Worm (Caenorhabditis elegans) whole organism, L2 larva: ENCODE data around the gene dop-1.

Experiments used
- R02D3.7 ChIP-seq: fragments of 150-350 bp; optimal IDR thresholded peaks from 2 replicates; lab custom pipeline; 2014; ENCODE audit warnings: missing biosample characterization, missing genetic modification characterization
- aly-2 ChIP-seq: fragments of 150-350 bp; optimal IDR thresholded peaks from 2 replicates; lab custom pipeline; 2014; ENCODE audit warnings: missing biosample characterization, missing genetic modification characterization
- blmp-1 ChIP-seq: sonication (generic microtip); optimal IDR thresholded peaks from 2 replicates; lab custom pipeline; 2017; ENCODE audit warnings: missing genetic modification characterization, mild to moderate bottlenecking, missing compliant biosample characterization, antibody characterized with exemption, moderate library complexity; ENCODE audit not compliant: insufficient read depth
- dmd-4 ChIP-seq: sonication (generic microtip); optimal IDR thresholded peaks from 2 replicates; lab custom pipeline; 2017; ENCODE audit warnings: missing biosample characterization, missing genetic modification characterization
- lin-11 ChIP-seq: fragments of 150-350 bp; sonication (generic microtip); optimal IDR thresholded peaks from 2 replicates; lab custom pipeline; 2014; ENCODE audit warnings: missing biosample characterization, missing genetic modification characterization, inconsistent platforms, mixed read lengths
- lin-39 ChIP-seq: fragments of 150-350 bp; optimal IDR thresholded peaks from 2 replicates; lab custom pipeline; 2014; ENCODE audit warnings: missing biosample characterization, missing genetic modification reagents, missing genetic modification characterization
- lsy-2 ChIP-seq, 2 experiments: fragments of 150-350 bp in 1 of 2; sonication (generic microtip) in 1 of 2; optimal IDR thresholded peaks; 2 replicates each; lab custom pipeline; 2014 to 2017; ENCODE audit warnings: missing biosample characterization in 2 of 2, missing genetic modification characterization in 2 of 2
- mab-5 ChIP-seq: fragments of 150-350 bp; optimal IDR thresholded peaks from 2 replicates; lab custom pipeline; 2014; ENCODE audit warnings: missing biosample characterization, missing genetic modification characterization
- mbf-1 ChIP-seq: sonication (generic microtip); optimal IDR thresholded peaks from 2 replicates; lab custom pipeline; 2017; ENCODE audit warnings: missing biosample characterization, missing genetic modification characterization
- nhr-25 ChIP-seq: fragments of 150-350 bp; sonication (generic microtip); optimal IDR thresholded peaks from 3 replicates; lab custom pipeline; 2014; ENCODE audit warnings: missing biosample characterization, missing genetic modification characterization
- nhr-6 ChIP-seq: fragments of 150-350 bp; optimal IDR thresholded peaks from 2 replicates; lab custom pipeline; 2014; ENCODE audit warnings: missing biosample characterization, missing genetic modification characterization
- skn-1 ChIP-seq: sonication (generic microtip); optimal IDR thresholded peaks from 2 replicates; lab custom pipeline; 2017; ENCODE audit warnings: missing biosample characterization, missing genetic modification characterization
- snpc-4 ChIP-seq: fragments of 150-350 bp; optimal IDR thresholded peaks from 2 replicates; lab custom pipeline; 2014; ENCODE audit warnings: missing biosample characterization, missing genetic modification characterization
- unc-39 ChIP-seq: fragments of 150-350 bp; optimal IDR thresholded peaks from 2 replicates; lab custom pipeline; 2014; ENCODE audit warnings: missing biosample characterization, missing genetic modification characterization

- TF ChIP-seq blmp-1 (tag; lab: Kevin White, UChicago): no peak
- TF ChIP-seq dmd-4: no peak
- TF ChIP-seq aly-2 (tag; lab: Kevin White, UChicago): no peak
- no peak for TF ChIP-seq skn-1 (tag; lab: Kevin White, UChicago)
- no peak for TF ChIP-seq unc-39 (tag; lab: Kevin White, UChicago)
- TF ChIP-seq mbf-1 (tag; lab: Kevin White, UChicago): no peak
- no peak for TF ChIP-seq nhr-25 (tag; lab: Kevin White, UChicago)
- TF ChIP-seq lin-11 (tag; lab: Kevin White, UChicago): no peak
- TF ChIP-seq lsy-2 (tag; optimal IDR thresholded peaks at IDR 0.05; lab: Kevin White, UChicago): peak in 1 of 2 experiments; percentile 42
- TF ChIP-seq nhr-6 (tag; lab: Kevin White, UChicago): no peak
- peak; percentile 3 for TF ChIP-seq snpc-4
- no peak for TF ChIP-seq mab-5
- no peak for TF ChIP-seq R02D3.7 (tag; lab: Kevin White, UChicago)
- TF ChIP-seq lin-39 (tag; lab: Kevin White, UChicago): no peak
These were observed 25.4 kb upstream of the dop-1 start for ce11 chrX:4444073-4444472.
